Fruit fly (Drosophila melanogaster): ENCODE results near the gene Nep7.

dm6 chr3R:27990651-27991050 lies 35.9 kb downstream of the Nep7 start, which contains the start of gene CG4815:
- no peak for TF ChIP-seq CG8478 (optimal IDR thresholded peaks at IDR 0.05)
- no peak for TF ChIP-seq CTCF (optimal IDR thresholded peaks at IDR 0.05)
